Fruit fly (Drosophila melanogaster) S2 (cell line): ENCODE measurements around the gene CG13630.

Experiments
- CG8478 ChIP-seq: fragments of >200 bp; optimal IDR thresholded peaks from 2 replicates; lab custom pipeline; 2018
- CTCF ChIP-seq, 2 experiments: fragments of >200 bp; optimal IDR thresholded peaks; 2 replicates each; lab custom pipeline; 2018

CG13630 gene

DNA sequence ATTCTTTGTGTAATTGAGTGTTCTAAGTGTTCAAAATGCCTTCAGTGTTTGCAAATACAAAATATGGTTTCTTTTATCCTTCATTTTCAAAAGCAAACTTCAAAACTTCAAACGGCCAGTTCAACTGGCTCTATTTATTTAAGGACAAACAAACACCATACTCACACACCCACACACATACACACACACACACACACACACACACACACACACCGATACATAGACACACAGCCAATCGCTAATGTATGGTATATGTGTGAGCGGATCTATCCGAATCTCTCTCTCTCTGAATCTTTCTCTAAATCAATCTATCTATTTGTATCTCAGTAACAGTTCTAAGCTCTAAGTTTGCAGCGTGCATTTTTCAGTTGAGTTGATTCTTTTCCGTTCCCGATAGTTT lies 26.3 kb downstream of the CG13630 start:
- no peak for TF ChIP-seq CTCF (optimal IDR thresholded peaks at IDR 0.05; lab: Kevin White, UChicago)
- TF ChIP-seq CG8478, result no peak

DNA sequence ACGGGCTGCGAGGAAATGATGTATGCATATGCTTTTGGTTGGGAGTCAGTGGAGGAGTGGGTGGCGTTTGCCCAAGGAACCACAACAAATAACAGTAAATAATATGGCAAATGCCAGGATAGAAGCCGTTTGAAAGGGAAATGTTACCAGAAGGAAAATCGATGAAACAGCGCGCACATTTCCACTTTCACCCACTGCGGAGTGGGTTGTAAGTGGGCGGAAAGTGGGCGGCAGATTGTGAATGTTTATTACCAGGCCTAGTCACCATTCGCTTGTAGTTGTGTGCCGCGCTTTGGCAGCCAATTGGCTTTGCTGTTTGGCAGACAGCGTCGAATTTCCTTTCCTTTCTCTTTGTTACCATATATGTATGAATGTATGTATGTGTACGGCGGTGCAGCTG lies 47.5 kb downstream of the CG13630 start:
- no peak for TF ChIP-seq CTCF (optimal IDR thresholded peaks at IDR 0.05; lab: Kevin White, UChicago)
- TF ChIP-seq CG8478, result no peak
